Worm (Caenorhabditis elegans): ENCODE measurements around the gene aff-1.

- TF ChIP-seq ztf-18 (tag; optimal IDR thresholded peaks at IDR 0.05), result no peak
- no peak for TF ChIP-seq F55B11.4 (tag; optimal IDR thresholded peaks at IDR 0.05; ENCODE audit: borderline replicate concordance, insufficient read depth)
- no peak for TF ChIP-seq ceh-58 (GFP tag; IDR thresholded peaks at IDR 0.05)
- no peak for TF ChIP-seq pbrm-1 (GFP tag; IDR thresholded peaks at IDR 0.05)
- TF ChIP-seq hlh-12 (tag; optimal IDR thresholded peaks at IDR 0.05), result no peak
- TF ChIP-seq atf-7 (tag; optimal IDR thresholded peaks at IDR 0.05), result no peak
- no peak for TF ChIP-seq snpc-4 (GFP tag; optimal IDR thresholded peaks at IDR 0.05)
- TF ChIP-seq snpc-4 (tag; optimal IDR thresholded peaks at IDR 0.05), result no peak
- no peak for TF ChIP-seq mxl-1 (tag; optimal IDR thresholded peaks at IDR 0.05)
- TF ChIP-seq lin-54 (GFP tag; optimal IDR thresholded peaks at IDR 0.05), result no peak
- TF ChIP-seq madf-3 (GFP tag; IDR thresholded peaks at IDR 0.05), result no peak
Observed at ce11 chrII:6858201-6858600, 5.4 kb downstream of the aff-1 start, which contains the start of gene dnj-5.
